Fruit fly (Drosophila melanogaster): ENCODE data around the gene CG15385.

Gene CG15385

DNA sequence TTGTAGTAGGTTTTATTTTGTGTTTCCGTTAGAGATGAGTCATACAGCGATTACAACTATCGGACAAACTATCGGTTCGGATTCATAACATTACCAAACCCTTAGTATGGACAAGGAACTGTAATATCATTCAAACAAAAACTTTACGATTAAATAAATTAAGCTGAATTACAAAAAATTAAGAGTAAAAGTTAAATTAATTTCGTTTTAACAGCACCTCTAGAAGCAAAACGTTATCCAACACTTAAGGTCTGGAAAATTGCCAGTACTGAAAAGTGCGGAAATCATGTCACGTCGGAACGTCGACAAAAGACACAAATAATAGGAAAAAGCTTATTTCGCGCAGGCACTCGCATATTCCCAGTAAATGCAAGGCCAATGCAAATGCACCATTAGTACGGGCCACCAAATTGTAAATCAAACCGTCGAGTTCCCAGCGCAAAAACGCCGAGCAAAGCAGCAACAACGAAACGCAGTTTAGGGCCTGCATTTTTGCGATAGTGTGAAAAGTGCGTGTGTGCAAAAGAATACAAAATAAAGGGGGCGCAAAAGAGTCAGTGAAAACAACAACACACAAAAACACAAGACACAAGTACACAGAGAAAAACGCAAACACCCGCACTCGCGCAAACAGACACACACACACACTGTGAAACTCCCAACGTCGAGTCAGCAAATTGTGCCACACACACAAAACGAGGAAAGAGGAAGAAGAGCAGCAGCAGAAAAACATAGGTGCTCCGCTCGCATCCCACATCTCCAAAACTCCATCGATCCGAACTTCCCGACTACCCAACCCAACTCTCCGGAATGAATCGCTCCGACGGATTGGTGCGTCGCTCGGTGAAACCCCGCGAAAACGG lies 14.1 kb upstream of the CG15385 start, which contains the start of the genes CG15387 and sau (continued):
- peak; percentile 60 for TF ChIP-seq oc (tag; optimal IDR thresholded peaks at IDR 0.05)

DNA sequence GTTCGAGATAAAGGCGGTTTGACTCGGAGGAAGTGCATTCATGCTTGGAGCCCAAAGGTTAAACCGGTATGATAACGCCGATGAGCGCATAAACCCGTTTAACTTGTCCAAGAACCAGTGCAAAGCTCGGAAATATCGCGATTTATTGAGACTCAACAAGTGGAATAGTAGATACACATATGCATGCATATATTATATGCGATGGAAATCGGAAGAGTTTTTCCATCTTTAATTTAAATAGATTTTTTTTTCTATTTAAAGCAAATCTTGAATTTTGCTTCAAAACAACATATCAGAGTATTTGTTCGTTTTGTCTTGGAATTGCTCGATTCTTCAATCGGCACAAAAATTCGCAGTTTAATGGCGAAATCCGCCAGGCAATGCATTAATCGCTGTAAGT lies 10.0 kb upstream of the CG15385 start:
- TF ChIP-seq CG4282 (GFP tag; optimal IDR thresholded peaks at IDR 0.05) (no peak), CG1602 (GFP tag; optimal IDR thresholded peaks at IDR 0.05) (no peak), en (GFP tag; optimal IDR thresholded peaks at IDR 0.05) (no peak), ase (GFP tag; IDR thresholded peaks at IDR 0.05) (no peak), sens (GFP tag) (peak; percentile 2), CG5180 (GFP tag; optimal IDR thresholded peaks at IDR 0.05) (no peak), CG6175 (GFP tag; IDR thresholded peaks at IDR 0.05) (no peak), vvl (GFP tag; IDR thresholded peaks at IDR 0.05) (0 out of 2 replicates have a peak, but pooled peaks have one; percentile 6), unc-4 (GFP tag; IDR thresholded peaks at IDR 0.05; ENCODE audit: partially characterized antibody) (no peak), CG2712 (tag; optimal IDR thresholded peaks at IDR 0.05) (no peak), CG5953 (GFP tag; IDR thresholded peaks at IDR 0.05) (no peak), Drgx (GFP tag; IDR thresholded peaks at IDR 0.05) (peak; percentile 50)

DNA sequence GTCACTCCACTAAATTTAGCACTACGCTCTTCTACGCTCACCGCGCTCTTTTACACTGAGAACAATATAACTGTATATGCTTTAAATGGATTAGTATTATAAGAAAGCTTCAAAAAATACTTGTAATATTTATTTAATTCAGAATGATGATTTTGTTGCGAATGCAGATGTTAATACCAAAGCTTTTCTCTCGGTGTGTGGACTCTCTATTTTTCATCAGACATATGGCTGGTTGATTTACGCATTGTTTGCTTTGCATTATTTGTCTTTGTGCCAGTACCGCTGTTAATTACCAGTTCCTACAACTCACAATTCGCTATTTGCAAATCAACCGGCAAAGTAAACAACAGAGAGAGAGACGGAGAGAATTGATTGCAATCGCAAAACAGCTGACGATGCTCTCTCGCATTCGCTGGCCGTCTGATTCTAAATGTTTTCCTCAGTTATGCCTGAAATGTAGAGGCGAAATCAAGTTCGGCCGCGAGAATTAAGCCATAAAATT lies 9.3 kb upstream of the CG15385 start:
- peak; percentile 97 for TF ChIP-seq CG7372 (GFP tag; IDR thresholded peaks at IDR 0.05)
- TF ChIP-seq dan (GFP tag; IDR thresholded peaks at IDR 0.05): peak; percentile 85
- no peak for TF ChIP-seq br (optimal IDR thresholded peaks at IDR 0.05)
- peak; percentile 93 for TF ChIP-seq CG9876 (GFP tag; optimal IDR thresholded peaks at IDR 0.05)
- TF ChIP-seq Atf-2 (GFP tag; optimal IDR thresholded peaks at IDR 0.05): peak; percentile 94
- peak in 1 of 2 experiments; percentile 4 for TF ChIP-seq eve (GFP tag; optimal IDR thresholded peaks at IDR 0.05)
- peak; percentile 81 for TF ChIP-seq CG10565 (GFP tag; optimal IDR thresholded peaks at IDR 0.05)
- peak; percentile 95 for TF ChIP-seq zfh2 (GFP tag; optimal IDR thresholded peaks at IDR 0.05)
- no peak for TF ChIP-seq hb (GFP tag; IDR thresholded peaks at IDR 0.05; ENCODE audit: partially characterized antibody)
- TF ChIP-seq Hr78 (GFP tag; optimal IDR thresholded peaks at IDR 0.05): peak in 1 of 2 experiments; percentile 62
- TF ChIP-seq CG4854 (GFP tag; optimal IDR thresholded peaks at IDR 0.05): peak; percentile 91
- peak; percentile 95 to 97 for TF ChIP-seq dpn (GFP tag; optimal IDR thresholded peaks at IDR 0.05)
- peak; percentile 85 for TF ChIP-seq sd (tag; optimal IDR thresholded peaks at IDR 0.05)
- TF ChIP-seq CG7839 (tag; optimal IDR thresholded peaks at IDR 0.05): peak; percentile 98
- peak; percentile 92 for TF ChIP-seq phol (tag; optimal IDR thresholded peaks at IDR 0.05)
- peak; percentile 96 for TF ChIP-seq kay (GFP tag; optimal IDR thresholded peaks at IDR 0.05)
- peak; percentile 98 for TF ChIP-seq Mrtf (GFP tag; IDR thresholded peaks at IDR 0.05)
- peak; percentile 95 for TF ChIP-seq CG4730 (GFP tag; IDR thresholded peaks at IDR 0.05)
- peak; percentile 93 for TF ChIP-seq oc (tag; optimal IDR thresholded peaks at IDR 0.05)
- peak; percentile 99 for TF ChIP-seq dysf (GFP tag; IDR thresholded peaks at IDR 0.05)
- peak; percentile 98 for TF ChIP-seq Dbx (GFP tag; IDR thresholded peaks at IDR 0.05)
- TF ChIP-seq Elba2 (GFP tag; optimal IDR thresholded peaks at IDR 0.05): peak; percentile 81
- TF ChIP-seq Sox100B (GFP tag; optimal IDR thresholded peaks at IDR 0.05): peak; percentile 95
- TF ChIP-seq salm (tag; optimal IDR thresholded peaks at IDR 0.05): peak; percentile 93
- peak; percentile 80 for TF ChIP-seq CG4360 (GFP tag; IDR thresholded peaks at IDR 0.05)
- peak; percentile 91 for TF ChIP-seq CG17912 (GFP tag; optimal IDR thresholded peaks at IDR 0.05)
- peak; percentile 94 for TF ChIP-seq Side (GFP tag; optimal IDR thresholded peaks at IDR 0.05)
- TF ChIP-seq bsh (GFP tag; optimal IDR thresholded peaks at IDR 0.05): peak; percentile 95 to 96
- peak; percentile 96 for TF ChIP-seq Nf-YA (GFP tag; IDR thresholded peaks at IDR 0.05)
- TF ChIP-seq ken (GFP tag; IDR thresholded peaks at IDR 0.05): peak; percentile 96
- TF ChIP-seq Antp (GFP tag; optimal IDR thresholded peaks at IDR 0.05): peak; percentile 85
- TF ChIP-seq CG4707 (GFP tag; optimal IDR thresholded peaks at IDR 0.05): peak; percentile 84
- peak; percentile 94 to 96 for TF ChIP-seq Pdp1 (GFP tag; optimal IDR thresholded peaks at IDR 0.05)
- TF ChIP-seq Lpt (GFP tag; optimal IDR thresholded peaks at IDR 0.05): no peak
